Fruit fly (Drosophila melanogaster): ENCODE measurements around the gene CG7368.

DNA sequence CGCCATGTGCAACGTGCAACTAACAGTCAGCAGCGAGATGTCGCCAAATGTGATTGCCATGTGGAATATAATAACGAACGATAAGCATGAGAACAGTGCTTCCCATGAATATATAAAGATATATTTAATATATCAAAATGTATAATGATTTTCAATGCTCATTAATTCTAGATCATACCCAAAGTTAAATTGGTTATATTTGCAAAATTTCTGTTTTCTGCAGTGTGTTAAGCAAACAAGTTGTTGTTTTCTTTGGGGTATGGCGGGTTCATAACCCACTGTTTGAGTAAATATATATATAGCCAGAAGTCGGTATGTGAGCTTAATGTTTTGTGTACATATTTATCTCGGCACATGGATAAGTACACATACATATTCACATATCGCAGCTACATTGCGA lies 39.8 kb downstream of the CG7368 start:
- TF ChIP-seq ERR (GFP tag; optimal IDR thresholded peaks at IDR 0.05), result no peak
- TF ChIP-seq Scr (GFP tag; IDR thresholded peaks at IDR 0.05; ENCODE audit: partially characterized antibody), result no peak
- no peak for TF ChIP-seq sug (tag; optimal IDR thresholded peaks at IDR 0.05)

Data from whole organism, embryonic.